Worm (Caenorhabditis elegans) whole organism, early embryonic: ENCODE data around the gene R05D3.9.

Experiments used
- ama-1 ChIP-seq: fragments of 150-350 bp; optimal IDR thresholded peaks from 2 replicates; lab custom pipeline; 2014
- tra-4 ChIP-seq: sonication (generic microtip); optimal IDR thresholded peaks from 2 replicates; lab custom pipeline; 2017; ENCODE audit warnings: missing genetic modification characterization, missing compliant biosample characterization

DNA sequence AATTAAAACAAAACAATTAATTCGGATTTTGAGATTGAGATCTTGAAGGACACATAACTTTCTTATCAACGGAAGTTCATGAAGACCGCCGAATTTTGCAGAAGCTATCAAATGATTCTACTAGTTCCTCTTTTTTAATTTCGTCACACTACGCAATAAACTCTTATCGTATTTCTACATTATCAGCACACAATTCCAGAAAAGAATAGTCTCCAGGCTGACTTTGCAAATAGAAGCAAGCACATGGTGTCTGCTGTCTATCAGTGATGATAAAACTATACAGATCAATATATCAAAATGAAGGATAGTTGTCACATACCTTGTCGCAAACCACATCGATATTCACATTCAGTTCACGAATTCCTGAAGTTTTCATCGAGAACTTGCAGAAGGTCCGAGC, 32.0 kb upstream of the R05D3.9 start:
- TF ChIP-seq tra-4 (tag; lab: Kevin White, UChicago) (no peak), ama-1 (no peak)
